Fruit fly (Drosophila melanogaster) whole organism, embryonic: ENCODE results near the gene CG12728.

Source experiments
- Atf3 ChIP-seq: fragments of 200-800 bp; sonication (Bioruptor generic); optimal IDR thresholded peaks from 3 replicates; lab custom pipeline; 2016; ENCODE audit warnings: missing biosample characterization, missing genetic modification characterization
- Blimp-1 ChIP-seq: fragments of 200-800 bp; sonication (Bioruptor generic); optimal IDR thresholded peaks from 3 replicates; lab custom pipeline; 2018; ENCODE audit warnings: missing biosample characterization, missing genetic modification characterization, mild to moderate bottlenecking, moderate library complexity, missing genetic modification reagents
- CG10209 ChIP-seq: fragments of 200-800 bp; sonication (Bioruptor generic); optimal IDR thresholded peaks from 3 replicates; lab custom pipeline; 2017; ENCODE audit warnings: missing biosample characterization, mild to moderate bottlenecking, missing genetic modification characterization, missing genetic modification reagents
- CG10565 ChIP-seq: fragments of 200-800 bp; sonication (Bioruptor generic); optimal IDR thresholded peaks from 3 replicates; lab custom pipeline; 2016; ENCODE audit warnings: missing biosample characterization, mild to moderate bottlenecking, missing genetic modification characterization
- CG11723 ChIP-seq: fragments of 200-800 bp; sonication (Bioruptor generic); optimal IDR thresholded peaks from 2 replicates; lab custom pipeline; 2017; ENCODE audit warnings: missing biosample characterization, mild to moderate bottlenecking, missing genetic modification characterization
- CG14710 ChIP-seq: fragments of 200-800 bp; sonication (Bioruptor generic); optimal IDR thresholded peaks from 3 replicates; lab custom pipeline; 2019; ENCODE audit warnings: missing biosample characterization, mild to moderate bottlenecking, missing genetic modification characterization, moderate library complexity
- CG14965 ChIP-seq: fragments of 200-800 bp; sonication (Bioruptor generic); optimal IDR thresholded peaks from 2 replicates; lab custom pipeline; 2016; ENCODE audit warnings: missing biosample characterization, missing genetic modification characterization, borderline replicate concordance
- CG1603 ChIP-seq: fragments of 200-800 bp; sonication (Bioruptor generic); optimal IDR thresholded peaks from 2 replicates; lab custom pipeline; 2019; ENCODE audit warnings: missing biosample characterization, mild to moderate bottlenecking, missing genetic modification characterization, moderate library complexity
- CG17361 ChIP-seq: fragments of 200-800 bp; sonication (Bioruptor generic); IDR thresholded peaks from 3 replicates; pipeline ENCODE4 v1.3.6; 2022; ENCODE audit warnings: missing biosample characterization, missing genetic modification characterization
- CG17385 ChIP-seq: fragments of 200-800 bp; sonication (Bioruptor generic); optimal IDR thresholded peaks from 3 replicates; lab custom pipeline; 2018; ENCODE audit warnings: missing biosample characterization, mild to moderate bottlenecking, missing genetic modification characterization
- CG17829 ChIP-seq: fragments of 200-800 bp; optimal IDR thresholded peaks from 2 replicates; lab custom pipeline; 2019; ENCODE audit warnings: missing biosample characterization, mild to moderate bottlenecking, missing genetic modification characterization, moderate library complexity
- CG18599 ChIP-seq: fragments of 200-800 bp; sonication (Bioruptor generic); optimal IDR thresholded peaks from 3 replicates; lab custom pipeline; 2017; ENCODE audit warnings: missing biosample characterization, missing genetic modification characterization, mild to moderate bottlenecking, moderate library complexity, missing genetic modification reagents
- CG32767 ChIP-seq: fragments of 200-800 bp; sonication (Bioruptor generic); IDR thresholded peaks from 2 replicates; pipeline ENCODE4 v1.3.6; 2022; ENCODE audit warnings: missing biosample characterization, missing genetic modification characterization
- CG43689 ChIP-seq: fragments of 200-800 bp; sonication (Bioruptor generic); IDR thresholded peaks from 2 replicates; pipeline ENCODE4 v1.3.6; 2022; ENCODE audit warnings: missing biosample characterization, missing genetic modification characterization
- CG5953 ChIP-seq: fragments of 200-800 bp; sonication (Bioruptor generic); IDR thresholded peaks from 2 replicates; pipeline ENCODE4 v1.3.6; 2022; ENCODE audit warnings: missing biosample characterization, missing genetic modification characterization
- CG6683 ChIP-seq: fragments of 200-800 bp; sonication (Bioruptor generic); optimal IDR thresholded peaks from 2 replicates; lab custom pipeline; 2017; ENCODE audit warnings: missing biosample characterization, mild to moderate bottlenecking, missing genetic modification characterization, missing genetic modification reagents
- CG6854 ChIP-seq: fragments of 200-800 bp; sonication (Bioruptor generic); optimal IDR thresholded peaks from 3 replicates; lab custom pipeline; 2017; ENCODE audit warnings: missing biosample characterization, mild to moderate bottlenecking, missing genetic modification characterization
- CG7357 ChIP-seq: fragments of 200-800 bp; sonication (Bioruptor generic); IDR thresholded peaks from 3 replicates; pipeline ENCODE4 v1.3.6; 2022; ENCODE audit warnings: missing biosample characterization, missing genetic modification characterization
- CG7556 ChIP-seq: fragments of 200-800 bp; sonication (Bioruptor generic); optimal IDR thresholded peaks from 2 replicates; lab custom pipeline; 2017; ENCODE audit warnings: missing biosample characterization, mild to moderate bottlenecking, missing genetic modification characterization
- CG8924 ChIP-seq: fragments of 200-800 bp; optimal IDR thresholded peaks from 3 replicates; lab custom pipeline; 2019; ENCODE audit warnings: missing biosample characterization, mild to moderate bottlenecking, missing genetic modification characterization, moderate library complexity
- Chrac-16 ChIP-seq: fragments of 200-800 bp; sonication (Bioruptor generic); optimal IDR thresholded peaks from 3 replicates; lab custom pipeline; 2016; ENCODE audit warnings: missing biosample characterization, missing genetic modification characterization
- Drgx ChIP-seq: fragments of 200-800 bp; sonication (Bioruptor generic); IDR thresholded peaks from 2 replicates; pipeline ENCODE4 v1.3.6; 2022; ENCODE audit warnings: missing biosample characterization, missing genetic modification characterization
- Fer1 ChIP-seq: fragments of 200-800 bp; sonication (Bioruptor generic); optimal IDR thresholded peaks from 2 replicates; lab custom pipeline; 2017; ENCODE audit warnings: missing biosample characterization, mild to moderate bottlenecking, missing genetic modification characterization
- Hey ChIP-seq: fragments of 200-800 bp; sonication (Bioruptor generic); optimal IDR thresholded peaks from 3 replicates; lab custom pipeline; 2018; ENCODE audit warnings: missing biosample characterization, mild to moderate bottlenecking, missing genetic modification characterization
- Hsf ChIP-seq: fragments of 200-800 bp; sonication (Bioruptor generic); optimal IDR thresholded peaks from 3 replicates; lab custom pipeline; 2016; ENCODE audit warnings: missing biosample characterization, missing genetic modification characterization
- MTF-1 ChIP-seq: fragments of 200-800 bp; sonication (Bioruptor generic); optimal IDR thresholded peaks from 2 replicates; lab custom pipeline; 2018; ENCODE audit warnings: missing biosample characterization, mild to moderate bottlenecking, missing genetic modification characterization, borderline replicate concordance
- Nf-YC ChIP-seq: fragments of 200-800 bp; optimal IDR thresholded peaks from 3 replicates; lab custom pipeline; 2019; ENCODE audit warnings: missing biosample characterization, mild to moderate bottlenecking, missing genetic modification characterization, moderate library complexity
- Ssrp ChIP-seq: fragments of 200-800 bp; sonication (Bioruptor generic); optimal IDR thresholded peaks from 2 replicates; lab custom pipeline; 2018; ENCODE audit warnings: missing biosample characterization, mild to moderate bottlenecking, missing genetic modification characterization, moderate library complexity
- Taf1 ChIP-seq: fragments of 200-800 bp; sonication (Bioruptor generic); IDR thresholded peaks from 2 replicates; pipeline ENCODE4 v1.3.6; 2022; ENCODE audit warnings: missing biosample characterization, missing genetic modification characterization
- Trl ChIP-seq, 3 experiments: fragments of >200 bp in 2 of 3; fragments of 200-800 bp in 1 of 3; sonication (Bioruptor generic) in 1 of 3; optimal IDR thresholded peaks; 2 replicates in 1 of 3; 3 replicates in 2 of 3; lab custom pipeline; 2016 to 2017; ENCODE audit warnings: missing biosample characterization in 1 of 3, missing genetic modification characterization in 1 of 3
- Xrp1 ChIP-seq: fragments of 200-800 bp; sonication (Bioruptor generic); IDR thresholded peaks from 2 replicates; pipeline ENCODE4 v1.3.6; 2022; ENCODE audit warnings: missing biosample characterization, missing genetic modification characterization
- YL-1 ChIP-seq: fragments of 200-800 bp; sonication (Bioruptor generic); optimal IDR thresholded peaks from 3 replicates; lab custom pipeline; 2017; ENCODE audit warnings: missing biosample characterization, mild to moderate bottlenecking, missing genetic modification characterization
- crc ChIP-seq: fragments of 200-800 bp; sonication (Bioruptor generic); optimal IDR thresholded peaks from 2 replicates; lab custom pipeline; 2016; ENCODE audit warnings: missing biosample characterization, missing genetic modification characterization
- dmrt11E ChIP-seq: fragments of 200-800 bp; sonication (Bioruptor generic); optimal IDR thresholded peaks from 3 replicates; lab custom pipeline; 2018; ENCODE audit warnings: missing biosample characterization, mild to moderate bottlenecking, missing genetic modification characterization, moderate library complexity
- en ChIP-seq: fragments of 200-800 bp; sonication (Bioruptor generic); optimal IDR thresholded peaks from 2 replicates; lab custom pipeline; 2016; ENCODE audit warnings: missing biosample characterization, missing genetic modification characterization
- fru ChIP-seq: fragments of >200 bp; optimal IDR thresholded peaks from 2 replicates; lab custom pipeline; 2017
- gce ChIP-seq: fragments of 200-800 bp; sonication (Bioruptor generic); IDR thresholded peaks from 3 replicates; pipeline ENCODE4 v1.3.6; 2022; ENCODE audit warnings: missing biosample characterization, missing genetic modification characterization
- hkb ChIP-seq, 2 experiments: fragments of 200-800 bp in 1 of 2; fragments of >200 bp in 1 of 2; sonication (Bioruptor generic) in 1 of 2; IDR thresholded peaks in 1 of 2; optimal IDR thresholded peaks in 1 of 2; 2 replicates each; pipeline versions ENCODE4 v1.3.6 to Lab custom; 2017 to 2022; ENCODE audit warnings: missing biosample characterization in 1 of 2, missing genetic modification characterization in 1 of 2
- ind ChIP-seq: fragments of 200-800 bp; sonication (Bioruptor generic); optimal IDR thresholded peaks from 3 replicates; lab custom pipeline; 2016; ENCODE audit warnings: missing biosample characterization, missing genetic modification characterization
- lab ChIP-seq: fragments of 200-800 bp; sonication (Bioruptor generic); optimal IDR thresholded peaks from 3 replicates; lab custom pipeline; 2017; ENCODE audit warnings: missing biosample characterization, missing genetic modification characterization, mild to moderate bottlenecking, moderate library complexity, missing genetic modification reagents
- mam ChIP-seq: fragments of 200-800 bp; sonication (Bioruptor generic); optimal IDR thresholded peaks from 3 replicates; lab custom pipeline; 2016; ENCODE audit warnings: missing biosample characterization, missing genetic modification characterization
- otp ChIP-seq: fragments of 200-800 bp; sonication (Bioruptor generic); IDR thresholded peaks from 3 replicates; pipeline ENCODE4, ENCODE4 v1.3.6; 2022; ENCODE audit warnings: missing biosample characterization, missing genetic modification characterization
- pho ChIP-seq: fragments of 200-800 bp; sonication (Bioruptor generic); optimal IDR thresholded peaks from 2 replicates; lab custom pipeline; 2016; ENCODE audit warnings: missing biosample characterization, missing genetic modification characterization
- phol ChIP-seq: fragments of 200-800 bp; sonication (Bioruptor generic); optimal IDR thresholded peaks from 3 replicates; lab custom pipeline; 2018; ENCODE audit warnings: missing biosample characterization, mild to moderate bottlenecking, missing genetic modification characterization, moderate library complexity
- psq ChIP-seq: fragments of 200-800 bp; sonication (Bioruptor generic); optimal IDR thresholded peaks from 2 replicates; lab custom pipeline; 2017; ENCODE audit warnings: missing biosample characterization, missing genetic modification characterization
- sisA ChIP-seq: fragments of 200-800 bp; sonication (Bioruptor generic); IDR thresholded peaks from 2 replicates; pipeline ENCODE4 v1.3.6; 2022; ENCODE audit warnings: missing biosample characterization, missing genetic modification characterization
- tap ChIP-seq: fragments of 200-800 bp; optimal IDR thresholded peaks from 3 replicates; lab custom pipeline; 2019; ENCODE audit warnings: missing biosample characterization, mild to moderate bottlenecking, missing genetic modification characterization, moderate library complexity
- tgo ChIP-seq: fragments of 200-800 bp; sonication (Bioruptor generic); IDR thresholded peaks from 3 replicates; pipeline ENCODE4 v1.3.6; 2022; ENCODE audit warnings: missing biosample characterization, missing genetic modification characterization
- toy ChIP-seq: fragments of 200-800 bp; sonication (Bioruptor generic); IDR thresholded peaks from 2 replicates; pipeline ENCODE4 v1.3.6; 2022; ENCODE audit warnings: missing biosample characterization, missing genetic modification characterization
- wdn ChIP-seq: fragments of 200-800 bp; sonication (Bioruptor generic); IDR thresholded peaks from 2 replicates; pipeline ENCODE4 v1.3.6; 2022; ENCODE audit warnings: missing biosample characterization, missing genetic modification characterization

The CG12728 gene

DNA sequence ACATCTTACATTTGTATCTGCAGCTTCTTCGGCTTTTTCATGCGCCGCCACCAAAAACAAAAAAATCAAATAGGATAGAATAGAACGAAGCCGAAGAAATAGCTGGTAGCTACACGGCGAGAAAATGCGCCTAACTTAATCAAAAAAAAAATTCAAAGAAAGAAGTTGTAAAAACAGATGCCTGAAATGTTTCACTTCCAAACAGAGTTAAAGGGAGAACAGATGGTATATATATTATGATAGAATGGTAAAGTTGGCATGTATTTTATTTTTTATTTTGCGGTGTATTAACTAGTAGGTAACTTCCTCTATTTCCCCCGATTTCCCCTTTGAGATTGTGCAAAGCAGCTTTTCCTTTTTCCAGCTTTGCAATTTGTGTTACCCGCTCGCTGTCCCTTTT, 18.0 kb upstream of the CG12728 start (continued):
- peak; percentile 42 for TF ChIP-seq Blimp-1
- TF ChIP-seq crc, result no peak
- TF ChIP-seq CG7556 (GFP tag; lab: Kevin White, UChicago), result peak; percentile 42
- no peak for TF ChIP-seq Trl (optimal IDR thresholded peaks at IDR 0.05; lab: Kevin White, UChicago)
- TF ChIP-seq Trl (GFP tag; optimal IDR thresholded peaks at IDR 0.05; lab: Kevin White, UChicago), result no peak
- TF ChIP-seq CG10209 (GFP tag; lab: Kevin White, UChicago), result peak; percentile 21
- TF ChIP-seq phol (tag; lab: Kevin White, UChicago), result peak; percentile 47
- no peak for TF ChIP-seq tap (tag; lab: Kevin White, UChicago)
- no peak for TF ChIP-seq mam
- TF ChIP-seq Ssrp (tag; lab: Kevin White, UChicago), result peak; percentile 32
- peak; percentile 2 for TF ChIP-seq CG8924 (tag; lab: Kevin White, UChicago)
- TF ChIP-seq CG1603 (tag; lab: Kevin White, UChicago), result peak; percentile 49
- no peak for TF ChIP-seq otp (GFP tag; lab: Robert Waterston, UW)
- no peak for TF ChIP-seq MTF-1
- no peak for TF ChIP-seq CG6854 (GFP tag; lab: Kevin White, UChicago)
- no peak for TF ChIP-seq Hey
- TF ChIP-seq CG17361 (GFP tag; lab: Robert Waterston, UW), result no peak
- peak; percentile 17 for TF ChIP-seq dmrt11E (tag; lab: Kevin White, UChicago)
- peak; percentile 53; the same call in 1 of the 2 replicates for TF ChIP-seq Drgx (GFP tag; lab: Robert Waterston, UW)
- no peak for TF ChIP-seq CG5953 (GFP tag; lab: Robert Waterston, UW)
- no peak for TF ChIP-seq CG17829
- TF ChIP-seq CG17385 (GFP tag; lab: Kevin White, UChicago), result peak; percentile 16
- no peak for TF ChIP-seq fru (lab: Kevin White, UChicago)
- no peak for TF ChIP-seq CG43689 (GFP tag; lab: Robert Waterston, UW)
- no peak for TF ChIP-seq CG6683 (GFP tag; lab: Kevin White, UChicago)
- no peak for TF ChIP-seq Taf1 (GFP tag; lab: Robert Waterston, UW)
- TF ChIP-seq lab (GFP tag; lab: Kevin White, UChicago), result peak; percentile 29
- peak; percentile 8 for TF ChIP-seq Fer1 (GFP tag; lab: Kevin White, UChicago)
- no peak for TF ChIP-seq toy (GFP tag; lab: Robert Waterston, UW)
- TF ChIP-seq wdn (GFP tag; lab: Robert Waterston, UW), result no peak
- TF ChIP-seq pho (GFP tag; lab: Kevin White, UChicago), result no peak
- TF ChIP-seq ind, result peak; percentile 18
- peak; percentile 24 for TF ChIP-seq CG14710 (tag; lab: Kevin White, UChicago)
- TF ChIP-seq CG11723 (GFP tag; lab: Kevin White, UChicago), result no peak
- no peak for TF ChIP-seq psq (GFP tag; lab: Kevin White, UChicago)
- TF ChIP-seq Atf3 (GFP tag; lab: Kevin White, UChicago), result no peak
- TF ChIP-seq Nf-YC (tag; lab: Kevin White, UChicago), result no peak
- peak; percentile 53 for TF ChIP-seq CG18599
- TF ChIP-seq sisA (GFP tag; lab: Robert Waterston, UW), result 0 out of 2 replicates have a peak, but pooled peaks have one; percentile 28
- TF ChIP-seq Hsf, result no peak
- TF ChIP-seq CG7357 (GFP tag; lab: Robert Waterston, UW), result 0 out of 3 replicates have a peak, but pooled peaks have one; percentile 29
- no peak for TF ChIP-seq hkb (optimal IDR thresholded peaks at IDR 0.05; lab: Kevin White, UChicago)
- 0 out of 2 replicates have a peak, but pooled peaks have one; percentile 27 for TF ChIP-seq hkb (GFP tag; IDR thresholded peaks at IDR 0.05; lab: Robert Waterston, UW)
- no peak for TF ChIP-seq CG14965
- TF ChIP-seq CG32767 (GFP tag; lab: Robert Waterston, UW), result no peak
- TF ChIP-seq en (GFP tag; lab: Kevin White, UChicago), result no peak
- peak; percentile 58 for TF ChIP-seq Xrp1
- no peak for TF ChIP-seq YL-1 (GFP tag; lab: Kevin White, UChicago)
- no peak for TF ChIP-seq CG10565 (GFP tag; lab: Kevin White, UChicago)
- peak; percentile 15; the same call in 1 of the 3 replicates for TF ChIP-seq tgo
- 0 out of 3 replicates have a peak, but pooled peaks have one; percentile 25 for TF ChIP-seq gce (GFP tag; lab: Robert Waterston, UW)
- peak; percentile 5 for TF ChIP-seq Chrac-16 (GFP tag; lab: Kevin White, UChicago)
